Fruit fly (Drosophila melanogaster): ENCODE results near the gene dop.

dop gene

dm6 chr3L:15587445-15588381 is 21.9 kb downstream of the dop start, which contains the start of gene CG7656 (continued):
- TF ChIP-seq abd-A (tag; optimal IDR thresholded peaks at IDR 0.05) = no peak
- peak; percentile 40 for TF ChIP-seq ssp (GFP tag; IDR thresholded peaks at IDR 0.05)
- peak; percentile 85 for TF ChIP-seq Rfx (GFP tag; IDR thresholded peaks at IDR 0.05)
- TF ChIP-seq jumu (GFP tag; optimal IDR thresholded peaks at IDR 0.05) = peak; percentile 78
- TF ChIP-seq CG11085 (GFP tag; IDR thresholded peaks at IDR 0.05) = no peak
- TF ChIP-seq Pdp1 (GFP tag; optimal IDR thresholded peaks at IDR 0.05) = peak; percentile 64 to 76
- TF ChIP-seq tll (GFP tag; optimal IDR thresholded peaks at IDR 0.05) = peak in 1 of 2 experiments; percentile 36
- peak; percentile 82 for TF ChIP-seq tin (GFP tag; optimal IDR thresholded peaks at IDR 0.05)
- peak; percentile 81 for TF ChIP-seq Mad (GFP tag; optimal IDR thresholded peaks at IDR 0.05)
- TF ChIP-seq repo (GFP tag; optimal IDR thresholded peaks at IDR 0.05) = peak; percentile 63
- no peak for TF ChIP-seq scrt (GFP tag; optimal IDR thresholded peaks at IDR 0.05)
- TF ChIP-seq ems (GFP tag; optimal IDR thresholded peaks at IDR 0.05) = peak; percentile 85
- TF ChIP-seq tup (GFP tag; optimal IDR thresholded peaks at IDR 0.05) = peak; percentile 53
- peak; percentile 36 for TF ChIP-seq CG12071 (GFP tag; optimal IDR thresholded peaks at IDR 0.05)
- peak; percentile 59 for TF ChIP-seq CG1792 (GFP tag; optimal IDR thresholded peaks at IDR 0.05)
- peak; percentile 23 for TF ChIP-seq CG17829 (tag; optimal IDR thresholded peaks at IDR 0.05)
- no peak for TF ChIP-seq hth (optimal IDR thresholded peaks at IDR 0.05)
- peak; percentile 74 for TF ChIP-seq CG16779 (GFP tag; IDR thresholded peaks at IDR 0.05)
- TF ChIP-seq CoRest (tag; optimal IDR thresholded peaks at IDR 0.05) = peak; percentile 2
- peak; percentile 54 for TF ChIP-seq CG17802 (tag; optimal IDR thresholded peaks at IDR 0.05)
- no peak for TF ChIP-seq Poxn (GFP tag; IDR thresholded peaks at IDR 0.05)
- TF ChIP-seq MTF-1 (GFP tag; optimal IDR thresholded peaks at IDR 0.05; ENCODE audit: borderline replicate concordance) = peak; percentile 37
- TF ChIP-seq Sry-β (GFP tag; optimal IDR thresholded peaks at IDR 0.05) = peak; percentile 11
- peak; percentile 70; the same call in 1 of the 3 replicates for TF ChIP-seq CG2199 (GFP tag; IDR thresholded peaks at IDR 0.05)
- no peak for TF ChIP-seq Meics (GFP tag; optimal IDR thresholded peaks at IDR 0.05)
- peak; percentile 45 for TF ChIP-seq stc (GFP tag; IDR thresholded peaks at IDR 0.05)
- peak; percentile 73 for TF ChIP-seq CG12942 (GFP tag; optimal IDR thresholded peaks at IDR 0.05)
- peak; percentile 42 for TF ChIP-seq CG15514 (GFP tag; optimal IDR thresholded peaks at IDR 0.05)
- TF ChIP-seq Dp (GFP tag; optimal IDR thresholded peaks at IDR 0.05) = peak; percentile 39
- peak; percentile 94 for TF ChIP-seq CG4617 (GFP tag; optimal IDR thresholded peaks at IDR 0.05; ENCODE audit: borderline replicate concordance)
- no peak for TF ChIP-seq Dfd (GFP tag; optimal IDR thresholded peaks at IDR 0.05)
- TF ChIP-seq slp2 (GFP tag; optimal IDR thresholded peaks at IDR 0.05) = peak; percentile 46
- TF ChIP-seq Hr78 (GFP tag; optimal IDR thresholded peaks at IDR 0.05) = peak in 1 of 2 experiments; percentile 30
- peak; percentile 7 for TF ChIP-seq Abd-B (GFP tag; optimal IDR thresholded peaks at IDR 0.05)
- peak; percentile 70 for TF ChIP-seq Atf3 (GFP tag; optimal IDR thresholded peaks at IDR 0.05)
- no peak for TF ChIP-seq zen2 (GFP tag; IDR thresholded peaks at IDR 0.05; ENCODE audit: partially characterized antibody)
- no peak for TF ChIP-seq lov (optimal IDR thresholded peaks at IDR 0.05)
- 0 out of 3 replicates have a peak, but pooled peaks have one; percentile 41 for TF ChIP-seq lov (GFP tag; IDR thresholded peaks at IDR 0.05)
- TF ChIP-seq Mes4 (GFP tag; optimal IDR thresholded peaks at IDR 0.05) = peak; percentile 67
- no peak for TF ChIP-seq Jarid2 (GFP tag; optimal IDR thresholded peaks at IDR 0.05)
- TF ChIP-seq seq (GFP tag; IDR thresholded peaks at IDR 0.05) = peak; percentile 53; the same call in 1 of the 2 replicates
- peak; percentile 18 for TF ChIP-seq PHDP (tag; optimal IDR thresholded peaks at IDR 0.05)
- TF ChIP-seq dysf (GFP tag; IDR thresholded peaks at IDR 0.05) = peak; percentile 52; the same call in 2 of the 3 replicates
- no peak for TF ChIP-seq CG7271 (tag; optimal IDR thresholded peaks at IDR 0.05)
- no peak for TF ChIP-seq CG1529 (GFP tag; optimal IDR thresholded peaks at IDR 0.05)
- TF ChIP-seq chinmo (GFP tag; IDR thresholded peaks at IDR 0.05; ENCODE audit: partially characterized antibody) = 0 out of 4 replicates have a peak, but pooled peaks have one; percentile 72
- no peak for TF ChIP-seq fd64A (GFP tag; optimal IDR thresholded peaks at IDR 0.05)

Measured in whole organism, embryonic.